Worm (Caenorhabditis elegans): Measurements from ENCODE around the gene srx-6.

DNA sequence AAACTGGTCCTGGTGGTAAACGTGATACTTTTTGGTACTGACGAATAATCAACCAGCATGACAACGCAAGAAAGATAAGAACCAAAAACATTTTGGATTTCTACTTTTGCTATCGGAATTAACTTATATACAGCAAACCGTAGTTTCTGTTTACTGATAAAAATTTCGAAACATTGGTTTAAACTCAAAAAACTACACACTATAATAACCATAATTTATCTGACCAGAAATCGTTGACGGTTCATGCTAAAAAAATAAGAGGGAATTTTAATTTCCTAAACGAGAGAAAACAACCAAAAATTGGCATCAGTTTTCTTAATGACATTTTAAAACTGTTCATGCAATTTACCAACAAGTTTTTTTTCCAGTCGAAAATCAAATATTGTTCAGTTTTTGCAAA is 48.5 kb upstream of the srx-6 start, which contains the start of gene cyp-35A1:
- TF ChIP-seq snpc-4 (tag; optimal IDR thresholded peaks at IDR 0.05) (no peak), tbx-2 (tag; optimal IDR thresholded peaks at IDR 0.05) (no peak), elt-3 (tag; optimal IDR thresholded peaks at IDR 0.05) (no peak), R02D3.7 (tag; optimal IDR thresholded peaks at IDR 0.05) (no peak), nhr-12 (tag; optimal IDR thresholded peaks at IDR 0.05) (no peak), egl-27 (tag; optimal IDR thresholded peaks at IDR 0.05) (no peak), lin-15B (tag; optimal IDR thresholded peaks at IDR 0.05) (no peak), nhr-25 (tag; optimal IDR thresholded peaks at IDR 0.05) (no peak), ceh-82 (tag; optimal IDR thresholded peaks at IDR 0.05) (no peak), elt-2 (tag; optimal IDR thresholded peaks at IDR 0.05) (no peak), hmg-11 (tag; optimal IDR thresholded peaks at IDR 0.05) (no peak), ZK546.5 (tag; optimal IDR thresholded peaks at IDR 0.05) (no peak)

Measured in whole organism, L3 larva.